Fruit fly (Drosophila melanogaster) whole organism, wandering third instar larva: ENCODE data around the gene Hipk.

Source experiments
- Abd-B ChIP-seq: fragments of >200 bp; optimal IDR thresholded peaks from 2 replicates; lab custom pipeline; 2017; ENCODE audit warnings: missing biosample characterization, missing genetic modification characterization
- CG32264 ChIP-seq: fragments of 200-800 bp; sonication (Bioruptor generic); optimal IDR thresholded peaks from 2 replicates; lab custom pipeline; 2016; ENCODE audit warnings: missing biosample characterization, missing genetic modification characterization
- CG9705 ChIP-seq: fragments of 200-800 bp; sonication (Bioruptor generic); optimal IDR thresholded peaks from 2 replicates; lab custom pipeline; 2018; ENCODE audit warnings: missing biosample characterization, mild to moderate bottlenecking, missing genetic modification characterization
- CrebA ChIP-seq: fragments of 200-800 bp; sonication (Bioruptor generic); optimal IDR thresholded peaks from 2 replicates; lab custom pipeline; 2016; ENCODE audit warnings: missing biosample characterization, mild to moderate bottlenecking, missing genetic modification characterization, borderline replicate concordance
- Dfd ChIP-seq: fragments of >200 bp; optimal IDR thresholded peaks from 2 replicates; lab custom pipeline; 2017; ENCODE audit warnings: missing biosample characterization, missing genetic modification characterization
- Dif ChIP-seq: fragments of 200-275, 200-300 bp; sonication (Bioruptor generic); optimal IDR thresholded peaks from 2 replicates; lab custom pipeline; 2018; ENCODE audit warnings: missing biosample characterization, missing genetic modification characterization; ENCODE audit not compliant: partially characterized antibody
- GATAd ChIP-seq: sonication (Bioruptor generic); optimal IDR thresholded peaks from 2 replicates; lab custom pipeline; 2016; ENCODE audit warnings: missing biosample characterization, missing genetic modification characterization
- HLH106 ChIP-seq: fragments of 200-800 bp; optimal IDR thresholded peaks from 3 replicates; lab custom pipeline; 2019; ENCODE audit warnings: missing biosample characterization, mild to moderate bottlenecking, missing genetic modification characterization, moderate library complexity
- Hnf4 ChIP-seq: fragments of 200-800 bp; sonication (Bioruptor generic); optimal IDR thresholded peaks from 2 replicates; lab custom pipeline; 2016; ENCODE audit warnings: missing biosample characterization, mild to moderate bottlenecking, missing genetic modification characterization
- Hr78 ChIP-seq: fragments of >200 bp; optimal IDR thresholded peaks from 2 replicates; lab custom pipeline; 2017; ENCODE audit warnings: missing biosample characterization, missing genetic modification characterization
- Hr83 ChIP-seq: fragments of 200-300 bp; sonication (Bioruptor generic); optimal IDR thresholded peaks from 2 replicates; lab custom pipeline; 2016; ENCODE audit warnings: missing biosample characterization, mild to moderate bottlenecking, missing genetic modification characterization, moderate library complexity; ENCODE audit not compliant: poor library complexity, severe bottlenecking
- Jra ChIP-seq: sonication (Bioruptor generic); optimal IDR thresholded peaks from 2 replicates; lab custom pipeline; 2016; ENCODE audit warnings: missing biosample characterization, missing genetic modification characterization
- Mio ChIP-seq: sonication (Bioruptor generic); optimal IDR thresholded peaks from 2 replicates; lab custom pipeline; 2016; ENCODE audit warnings: missing biosample characterization, missing genetic modification characterization
- Myc ChIP-seq: fragments of >200 bp; optimal IDR thresholded peaks from 2 replicates; lab custom pipeline; 2017
- N ChIP-seq: fragments of >200 bp; optimal IDR thresholded peaks from 2 replicates; lab custom pipeline; 2018; ENCODE audit warnings: missing biosample characterization, missing external identifiers, missing genetic modification characterization
- OdsH ChIP-seq: fragments of 200-800 bp; sonication (Bioruptor generic); optimal IDR thresholded peaks from 2 replicates; lab custom pipeline; 2016; ENCODE audit warnings: missing biosample characterization, mild to moderate bottlenecking, missing genetic modification characterization
- Rel ChIP-seq, 2 experiments: fragments of 200-800 bp; sonication (Bioruptor generic) in 1 of 2; optimal IDR thresholded peaks; 2 replicates in 1 of 2; 3 replicates in 1 of 2; lab custom pipeline; 2016 to 2019; ENCODE audit warnings: mild to moderate bottlenecking in 2 of 2, missing biosample characterization in 2 of 2, missing genetic modification characterization in 2 of 2, moderate library complexity in 1 of 2
- Sp1 ChIP-seq: fragments of 200-800 bp; sonication (Bioruptor generic); optimal IDR thresholded peaks from 3 replicates; lab custom pipeline; 2019; ENCODE audit warnings: missing biosample characterization, mild to moderate bottlenecking, missing genetic modification characterization, moderate library complexity
- Vsx2 ChIP-seq: fragments of 200-300, 225-300 bp; sonication (Bioruptor generic); optimal IDR thresholded peaks from 2 replicates; lab custom pipeline; 2018; ENCODE audit warnings: missing biosample characterization, missing genetic modification characterization; ENCODE audit not compliant: partially characterized antibody
- br ChIP-seq: fragments of 200-800 bp; sonication (Bioruptor generic); optimal IDR thresholded peaks from 2 replicates; lab custom pipeline; 2016; ENCODE audit warnings: missing biosample characterization, missing genetic modification characterization
- brk ChIP-seq: fragments of 200-800 bp; sonication (Bioruptor generic); optimal IDR thresholded peaks from 2 replicates; lab custom pipeline; 2016; ENCODE audit warnings: missing biosample characterization, mild to moderate bottlenecking, missing genetic modification characterization
- dl ChIP-seq, 2 experiments: fragments of 175-275, 200-275 bp in 1 of 2; fragments of 200-275 bp in 1 of 2; sonication (Bioruptor generic); optimal IDR thresholded peaks; lab custom pipeline; 2018; ENCODE audit warnings: mild to moderate bottlenecking in 2 of 2, missing biosample characterization in 2 of 2, missing genetic modification characterization in 2 of 2, moderate library complexity in 2 of 2; ENCODE audit not compliant: partially characterized antibody in 2 of 2, insufficient read depth in 1 of 2
- dmrt93B ChIP-seq: fragments of 200-800 bp; sonication (Bioruptor generic); optimal IDR thresholded peaks from 2 replicates; lab custom pipeline; 2018; ENCODE audit warnings: missing biosample characterization, mild to moderate bottlenecking, missing genetic modification characterization
- dsf ChIP-seq: sonication (Bioruptor generic); optimal IDR thresholded peaks from 2 replicates; lab custom pipeline; 2016; ENCODE audit warnings: missing biosample characterization, missing genetic modification characterization, borderline replicate concordance
- ey ChIP-seq: fragments of 200-800 bp; sonication (Bioruptor generic); optimal IDR thresholded peaks from 2 replicates; lab custom pipeline; 2016; ENCODE audit warnings: missing biosample characterization, missing genetic modification characterization
- foxo ChIP-seq, 2 experiments: fragments of 200-800 bp; sonication (Bioruptor generic); optimal IDR thresholded peaks; 2 replicates in 1 of 2; 3 replicates in 1 of 2; lab custom pipeline; 2016 to 2017; ENCODE audit warnings: missing biosample characterization in 2 of 2, missing genetic modification characterization in 2 of 2
- fru ChIP-seq: fragments of 200-800 bp; sonication (Bioruptor generic); optimal IDR thresholded peaks from 3 replicates; lab custom pipeline; 2016; ENCODE audit warnings: missing biosample characterization, mild to moderate bottlenecking, missing genetic modification characterization
- h ChIP-seq: fragments of 200-800 bp; sonication (Bioruptor generic); optimal IDR thresholded peaks from 3 replicates; lab custom pipeline; 2016; ENCODE audit warnings: missing biosample characterization, mild to moderate bottlenecking, missing genetic modification characterization
- jim ChIP-seq: fragments of 175-275, 200-325 bp; sonication (Bioruptor generic); optimal IDR thresholded peaks from 2 replicates; lab custom pipeline; 2016; ENCODE audit warnings: missing biosample characterization, mild to moderate bottlenecking, missing genetic modification characterization
- lola ChIP-seq: fragments of >200 bp; optimal IDR thresholded peaks from 2 replicates; lab custom pipeline; 2017; ENCODE audit warnings: missing biosample characterization, missing genetic modification characterization
- pan ChIP-seq: fragments of >200 bp; optimal IDR thresholded peaks from 2 replicates; lab custom pipeline; 2017
- psq ChIP-seq: fragments of 200-800 bp; sonication (Bioruptor generic); optimal IDR thresholded peaks from 3 replicates; lab custom pipeline; 2017; ENCODE audit warnings: missing biosample characterization, mild to moderate bottlenecking, missing genetic modification characterization, moderate library complexity
- rgr ChIP-seq: fragments of 200-800 bp; sonication (Bioruptor generic); optimal IDR thresholded peaks from 3 replicates; lab custom pipeline; 2016; ENCODE audit warnings: missing biosample characterization, mild to moderate bottlenecking, missing genetic modification characterization
- sage ChIP-seq: fragments of 200-800 bp; sonication (Bioruptor generic); optimal IDR thresholded peaks from 2 replicates; lab custom pipeline; 2016; ENCODE audit warnings: missing biosample characterization, mild to moderate bottlenecking, missing genetic modification characterization
- sv ChIP-seq: fragments of 200-800 bp; sonication (Bioruptor generic); optimal IDR thresholded peaks from 3 replicates; lab custom pipeline; 2016; ENCODE audit warnings: missing biosample characterization, missing genetic modification characterization
- tai ChIP-seq: sonication (Bioruptor generic); optimal IDR thresholded peaks from 2 replicates; lab custom pipeline; 2016; ENCODE audit warnings: missing biosample characterization, missing genetic modification characterization
- usp ChIP-seq: fragments of >200 bp; optimal IDR thresholded peaks from 2 replicates; lab custom pipeline; 2017; ENCODE audit warnings: missing biosample characterization, missing genetic modification characterization
- woc ChIP-seq: sonication (Bioruptor generic); optimal IDR thresholded peaks from 2 replicates; lab custom pipeline; 2016; ENCODE audit warnings: missing biosample characterization, mild to moderate bottlenecking, missing genetic modification characterization

The Hipk gene

DNA sequence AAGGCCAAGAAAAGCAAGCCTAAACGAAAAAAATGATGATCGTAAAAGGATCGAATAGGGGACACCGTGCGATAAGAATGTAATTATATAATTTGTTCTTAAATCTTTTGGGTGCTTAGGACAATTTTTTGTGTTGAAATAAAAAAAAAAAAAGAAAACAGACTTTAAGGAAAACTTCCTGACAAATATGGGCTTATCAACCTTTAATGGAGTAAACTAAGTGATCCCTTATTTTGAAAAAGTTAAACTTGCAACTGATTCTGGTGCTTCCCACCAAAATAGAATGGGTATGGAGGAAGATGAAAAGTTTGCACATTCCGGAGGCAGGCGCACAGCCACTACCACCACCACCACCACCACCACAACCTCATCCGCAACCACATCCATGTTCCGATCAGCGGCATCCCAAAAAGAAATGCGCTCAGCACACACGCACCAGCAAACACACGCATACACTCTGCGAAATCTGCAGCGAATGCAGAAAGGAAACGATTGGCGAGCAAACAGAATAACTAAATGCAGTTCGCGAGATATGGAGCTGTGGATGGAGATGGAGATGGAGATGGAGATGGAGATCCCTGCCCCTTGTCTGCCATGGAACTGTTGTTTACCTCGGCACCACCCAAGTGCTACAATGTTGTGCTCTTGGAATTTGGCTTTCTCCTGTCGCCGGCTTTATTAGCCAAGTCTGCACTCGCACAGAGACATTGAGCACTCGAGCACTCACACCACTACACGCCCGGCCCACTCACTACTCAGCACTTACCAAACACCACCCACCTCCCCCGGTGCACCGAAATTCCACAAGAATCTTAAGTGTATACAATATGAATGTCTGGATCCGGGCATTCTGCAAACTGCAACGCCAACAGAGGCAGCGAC lies 76.8 kb downstream of the Hipk start (continued):
- TF ChIP-seq Hr83, result no peak
- TF ChIP-seq Hnf4 (GFP tag; lab: Kevin White, UChicago), result peak; percentile 73
- TF ChIP-seq N (GFP tag; lab: Kevin White, UChicago), result no peak
- no peak for TF ChIP-seq usp (GFP tag; lab: Kevin White, UChicago)
- TF ChIP-seq Myc (lab: Kevin White, UChicago), result no peak
- TF ChIP-seq Jra (GFP tag; lab: Kevin White, UChicago), result peak; percentile 1
- no peak for TF ChIP-seq jim (GFP tag; lab: Kevin White, UChicago)
- TF ChIP-seq Dif, result no peak
- TF ChIP-seq ey (GFP tag; lab: Kevin White, UChicago), result peak; percentile 91
- TF ChIP-seq woc (GFP tag; lab: Kevin White, UChicago), result peak; percentile 85
- TF ChIP-seq, all 38 proteins: peak for 22

dm6 chr3L:621097-621967 lies 78.5 kb downstream of the Hipk start:
- TF ChIP-seq Myc (lab: Kevin White, UChicago) (no peak), N (GFP tag; lab: Kevin White, UChicago) (no peak), Hnf4 (GFP tag; lab: Kevin White, UChicago) (peak; percentile 93), CG9705 (peak; percentile 93), sage (GFP tag; lab: Kevin White, UChicago) (peak; percentile 92), Jra (GFP tag; lab: Kevin White, UChicago) (peak; percentile 92), Dfd (peak; percentile 61), Dif (peak; percentile 45), h (GFP tag; lab: Kevin White, UChicago) (peak; percentile 97), OdsH (GFP tag; lab: Kevin White, UChicago) (peak; percentile 96), lola (GFP tag; lab: Kevin White, UChicago) (no peak), Abd-B (GFP tag; lab: Kevin White, UChicago) (no peak), br (GFP tag; lab: Kevin White, UChicago) (peak; percentile 96), sv (GFP tag; lab: Kevin White, UChicago) (peak; percentile 70), tai (GFP tag; lab: Kevin White, UChicago) (peak; percentile 90), GATAd (GFP tag; lab: Kevin White, UChicago) (peak; percentile 31), Hr78 (GFP tag; lab: Kevin White, UChicago) (no peak), HLH106 (peak; percentile 97), dsf (GFP tag; lab: Kevin White, UChicago) (peak; percentile 82), dmrt93B (GFP tag; lab: Kevin White, UChicago) (peak; percentile 90), usp (GFP tag; lab: Kevin White, UChicago) (no peak), pan (lab: Kevin White, UChicago) (no peak), CrebA (GFP tag; lab: Kevin White, UChicago) (peak; percentile 90), Hr83 (peak; percentile 13), rgr (GFP tag; lab: Kevin White, UChicago) (peak; percentile 95), psq (GFP tag; lab: Kevin White, UChicago) (peak; percentile 95), brk (peak; percentile 96), CG32264 (GFP tag; lab: Kevin White, UChicago) (peak; percentile 84), jim (GFP tag; lab: Kevin White, UChicago) (no peak), Rel (GFP tag; optimal IDR thresholded peaks at IDR 0.05; lab: Kevin White, UChicago) (peak; percentile 93), Rel (tag; optimal IDR thresholded peaks at IDR 0.05; lab: Kevin White, UChicago) (peak; percentile 93), Mio (no peak), ey (GFP tag; lab: Kevin White, UChicago) (peak; percentile 96), fru (GFP tag; lab: Kevin White, UChicago) (peak; percentile 97), Sp1 (GFP tag; lab: Kevin White, UChicago) (peak; percentile 97), Vsx2 (GFP tag; lab: Kevin White, UChicago) (no peak), woc (GFP tag; lab: Kevin White, UChicago) (peak; percentile 95), foxo (GFP tag; optimal IDR thresholded peaks at IDR 0.05; lab: Kevin White, UChicago) (peak; percentile 46 to 96), dl (GFP tag; optimal IDR thresholded peaks at IDR 0.05; lab: Kevin White, UChicago; ENCODE audit: insufficient read depth in 1 of 2, partially characterized antibody in 2 of 2) (no peak)
